Worm (Caenorhabditis elegans) whole organism, midembryonic: ENCODE results near the gene nhx-6.

Experiments
- T22C8.4 ChIP-seq: fragments of 200-800 bp; sonication (Bioruptor generic); IDR thresholded peaks from 2 replicates; pipeline ENCODE4 v1.3.6; 2022; ENCODE audit warnings: missing genetic modification characterization, missing compliant biosample characterization
- cog-1 ChIP-seq: sonication (generic microtip); optimal IDR thresholded peaks from 2 replicates; lab custom pipeline; 2016; ENCODE audit warnings: missing genetic modification characterization, missing compliant biosample characterization
- flt-1 ChIP-seq: fragments of 200-800 bp; sonication (Bioruptor generic); IDR thresholded peaks from 2 replicates; pipeline ENCODE4 v1.3.6; 2022; ENCODE audit warnings: missing genetic modification characterization, missing compliant biosample characterization
- klf-2 ChIP-seq: fragments of 200-800 bp; sonication (Bioruptor generic); conservative IDR thresholded peaks from 2 replicates; pipeline ENCODE4 v1.3.6; 2022; ENCODE audit warnings: missing genetic modification reagents, missing genetic modification characterization, missing compliant biosample characterization
- ref-1 ChIP-seq: fragments of 200-800 bp; sonication (Bioruptor generic); conservative IDR thresholded peaks from 2 replicates; pipeline ENCODE4 v1.3.6; 2022; ENCODE audit warnings: missing genetic modification reagents, missing genetic modification characterization, missing compliant biosample characterization
- tab-1 ChIP-seq: fragments of 200-800 bp; sonication (Bioruptor generic); IDR thresholded peaks from 2 replicates; pipeline ENCODE4 v1.3.6; 2022; ENCODE audit warnings: missing genetic modification characterization, missing compliant biosample characterization
- ztf-23 ChIP-seq: fragments of 200-800 bp; sonication (Bioruptor generic); IDR thresholded peaks from 2 replicates; pipeline ENCODE4 v1.3.6; 2022; ENCODE audit warnings: missing genetic modification reagents, missing genetic modification characterization, missing compliant biosample characterization

DNA sequence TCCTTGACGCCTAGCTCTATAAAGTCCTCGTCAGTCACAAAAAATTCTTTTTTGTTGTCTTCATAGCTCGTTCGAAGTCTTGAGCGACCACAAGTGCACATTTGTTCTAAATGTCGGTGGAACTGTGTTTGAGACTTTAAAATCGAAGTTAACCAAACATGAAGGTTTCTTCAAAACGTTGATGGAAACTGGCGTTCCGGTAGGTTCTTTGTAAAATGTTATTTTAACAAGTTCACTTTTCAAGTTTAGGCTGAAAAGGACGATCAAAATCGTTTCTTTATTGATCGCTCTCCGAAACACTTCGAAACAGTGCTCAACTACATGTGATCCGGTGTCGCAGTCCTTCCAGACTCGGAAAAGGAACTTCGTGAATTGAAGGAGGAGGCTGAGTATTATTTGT is 46.1 kb upstream of the nhx-6 start, which contains the start of gene fbxa-160:
- TF ChIP-seq flt-1 (GFP tag; lab: Robert Waterston, UW) (no peak), cog-1 (tag; lab: Kevin White, UChicago) (no peak), klf-2 (GFP tag; lab: Robert Waterston, UW) (no peak), ztf-23 (no peak), ref-1 (GFP tag; lab: Robert Waterston, UW) (no peak), tab-1 (GFP tag; lab: Robert Waterston, UW) (no peak), T22C8.4 (GFP tag; lab: Robert Waterston, UW) (no peak)
